Fruit fly (Drosophila melanogaster) whole organism, prepupa: Measurements from ENCODE around the gene CG3071.

Experiments
- Blimp-1 ChIP-seq: fragments of 200-800 bp; sonication (Bioruptor generic); optimal IDR thresholded peaks from 3 replicates; lab custom pipeline; 2017; ENCODE audit warnings: missing biosample characterization, missing genetic modification characterization, mild to moderate bottlenecking, moderate library complexity, missing genetic modification reagents
- CG10631 ChIP-seq: fragments of 200-800 bp; sonication (Bioruptor generic); optimal IDR thresholded peaks from 2 replicates; lab custom pipeline; 2016; ENCODE audit warnings: missing biosample characterization, missing genetic modification characterization
- CG10669 ChIP-seq: fragments of 200-800 bp; sonication (Bioruptor generic); optimal IDR thresholded peaks from 3 replicates; lab custom pipeline; 2018; ENCODE audit warnings: missing biosample characterization, mild to moderate bottlenecking, missing genetic modification characterization, moderate library complexity
- CG11294 ChIP-seq: fragments of 200-800 bp; sonication (Bioruptor generic); IDR thresholded peaks from 2 replicates; pipeline ENCODE4 v1.3.6; 2022; ENCODE audit warnings: missing biosample characterization, missing genetic modification characterization
- CG11762 ChIP-seq: fragments of 200-800 bp; sonication (Bioruptor generic); optimal IDR thresholded peaks from 3 replicates; lab custom pipeline; 2016; ENCODE audit warnings: missing biosample characterization, missing genetic modification characterization; ENCODE audit not compliant: insufficient read depth
- CG11902 ChIP-seq: fragments of 200-800 bp; sonication (Bioruptor generic); optimal IDR thresholded peaks from 3 replicates; lab custom pipeline; 2016; ENCODE audit warnings: missing biosample characterization, missing genetic modification characterization
- CG1621 ChIP-seq: fragments of 200-800 bp; sonication (Bioruptor generic); optimal IDR thresholded peaks from 3 replicates; lab custom pipeline; 2018; ENCODE audit warnings: missing biosample characterization, mild to moderate bottlenecking, missing genetic modification characterization
- CG16779 ChIP-seq: fragments of 200-800 bp; sonication (Bioruptor generic); optimal IDR thresholded peaks from 3 replicates; lab custom pipeline; 2017; ENCODE audit warnings: missing biosample characterization, mild to moderate bottlenecking, missing genetic modification characterization
- CG3032 ChIP-seq: fragments of 200-800 bp; optimal IDR thresholded peaks from 2 replicates; lab custom pipeline; 2019; ENCODE audit warnings: missing biosample characterization, mild to moderate bottlenecking, missing genetic modification characterization, moderate library complexity
- CG31627 ChIP-seq: fragments of 200-800 bp; sonication (Bioruptor generic); optimal IDR thresholded peaks from 3 replicates; lab custom pipeline; 2016; ENCODE audit warnings: missing biosample characterization, missing genetic modification characterization
- CG32006 ChIP-seq: fragments of 200-800 bp; sonication (Bioruptor generic); optimal IDR thresholded peaks from 3 replicates; lab custom pipeline; 2017; ENCODE audit warnings: missing biosample characterization, mild to moderate bottlenecking, missing genetic modification characterization
- CG3919 ChIP-seq: fragments of 200-800 bp; sonication (Bioruptor generic); optimal IDR thresholded peaks from 3 replicates; lab custom pipeline; 2016; ENCODE audit warnings: missing biosample characterization, missing genetic modification characterization
- CG4318 ChIP-seq: fragments of 200-800 bp; sonication (Bioruptor generic); optimal IDR thresholded peaks from 3 replicates; lab custom pipeline; 2017; ENCODE audit warnings: missing biosample characterization, mild to moderate bottlenecking, missing genetic modification characterization
- CG6854 ChIP-seq: fragments of 200-800 bp; sonication (Bioruptor generic); optimal IDR thresholded peaks from 2 replicates; lab custom pipeline; 2017; ENCODE audit warnings: missing biosample characterization, mild to moderate bottlenecking, missing genetic modification characterization
- CG7368 ChIP-seq: fragments of 200-800 bp; sonication (Bioruptor generic); optimal IDR thresholded peaks from 3 replicates; lab custom pipeline; 2016; ENCODE audit warnings: missing biosample characterization, missing genetic modification characterization
- CG8119 ChIP-seq: fragments of 200-800 bp; sonication (Bioruptor generic); IDR thresholded peaks from 3 replicates; pipeline ENCODE4 v1.3.6; 2022; ENCODE audit warnings: missing biosample characterization, missing genetic modification characterization
- CG8319 ChIP-seq: fragments of 200-800 bp; sonication (Bioruptor generic); optimal IDR thresholded peaks from 3 replicates; lab custom pipeline; 2016; ENCODE audit warnings: missing biosample characterization, missing genetic modification characterization
- CG8632 ChIP-seq: fragments of 200-800 bp; sonication (Bioruptor generic); optimal IDR thresholded peaks from 3 replicates; lab custom pipeline; 2016; ENCODE audit warnings: missing biosample characterization, missing genetic modification characterization
- CG9139 ChIP-seq: fragments of 200-800 bp; sonication (Bioruptor generic); optimal IDR thresholded peaks from 3 replicates; lab custom pipeline; 2017; ENCODE audit warnings: missing biosample characterization, mild to moderate bottlenecking, missing genetic modification characterization
- Eip75B ChIP-seq: fragments of 200-800 bp; sonication (Bioruptor generic); optimal IDR thresholded peaks from 3 replicates; lab custom pipeline; 2016; ENCODE audit warnings: missing biosample characterization, missing genetic modification characterization
- Eip78C ChIP-seq: fragments of 200-800 bp; sonication (Bioruptor generic); peaks from one replicate; lab custom pipeline; 2016; ENCODE audit warnings: missing biosample characterization, missing genetic modification characterization
- Eip93F ChIP-seq: fragments of 200-800 bp; sonication (Bioruptor generic); optimal IDR thresholded peaks from 2 replicates; lab custom pipeline; 2016; ENCODE audit warnings: missing biosample characterization, mild to moderate bottlenecking, missing genetic modification characterization
- Ets21C ChIP-seq: fragments of 200-800 bp; sonication (Bioruptor generic); optimal IDR thresholded peaks from 3 replicates; lab custom pipeline; 2016; ENCODE audit warnings: missing biosample characterization, missing genetic modification characterization
- Ets96B ChIP-seq: fragments of 200-800 bp; optimal IDR thresholded peaks from 2 replicates; lab custom pipeline; 2019; ENCODE audit warnings: missing biosample characterization, mild to moderate bottlenecking, missing genetic modification characterization, moderate library complexity
- Gug ChIP-seq: fragments of 200-800 bp; sonication (Bioruptor generic); IDR thresholded peaks from 2 replicates; pipeline ENCODE4 v1.3.6; 2022; ENCODE audit warnings: missing biosample characterization, missing genetic modification characterization
- Hr39 ChIP-seq: fragments of 200-800 bp; sonication (Bioruptor generic); optimal IDR thresholded peaks from 2 replicates; lab custom pipeline; 2016; ENCODE audit warnings: missing biosample characterization, missing genetic modification characterization
- Hr4 ChIP-seq: fragments of 200-800 bp; sonication (Bioruptor generic); optimal IDR thresholded peaks from 3 replicates; lab custom pipeline; 2016; ENCODE audit warnings: missing biosample characterization, missing genetic modification characterization
- Met ChIP-seq: fragments of 200-800 bp; sonication (Bioruptor generic); optimal IDR thresholded peaks from 3 replicates; lab custom pipeline; 2016; ENCODE audit warnings: missing biosample characterization, missing genetic modification characterization
- OdsH ChIP-seq: fragments of 200-800 bp; sonication (Bioruptor generic); optimal IDR thresholded peaks from 3 replicates; lab custom pipeline; 2016; ENCODE audit warnings: missing biosample characterization, missing genetic modification characterization
- Sox14 ChIP-seq: fragments of 200-800 bp; sonication (Bioruptor generic); optimal IDR thresholded peaks from 3 replicates; lab custom pipeline; 2016; ENCODE audit warnings: missing biosample characterization, missing genetic modification characterization
- achi ChIP-seq: fragments of 200-800 bp; sonication (Bioruptor generic); optimal IDR thresholded peaks from 3 replicates; lab custom pipeline; 2016; ENCODE audit warnings: missing biosample characterization, missing genetic modification characterization
- acj6 ChIP-seq: fragments of 200-800 bp; sonication (Bioruptor generic); optimal IDR thresholded peaks from 3 replicates; lab custom pipeline; 2016; ENCODE audit warnings: missing biosample characterization, missing genetic modification characterization
- dac ChIP-seq: fragments of 200-800 bp; sonication (Bioruptor generic); optimal IDR thresholded peaks from 2 replicates; lab custom pipeline; 2017; ENCODE audit warnings: missing biosample characterization, mild to moderate bottlenecking, missing genetic modification characterization
- dsx ChIP-seq: fragments of 200-800 bp; optimal IDR thresholded peaks from 3 replicates; lab custom pipeline; 2019; ENCODE audit warnings: missing biosample characterization, mild to moderate bottlenecking, missing genetic modification characterization, moderate library complexity; ENCODE audit not compliant: poor library complexity, severe bottlenecking
- eg ChIP-seq: fragments of 200-800 bp; sonication (Bioruptor generic); IDR thresholded peaks from 3 replicates; pipeline ENCODE4 v1.3.6; 2022; ENCODE audit warnings: missing biosample characterization, missing genetic modification characterization
- esn ChIP-seq: fragments of 200-800 bp; sonication (Bioruptor generic); optimal IDR thresholded peaks from 2 replicates; lab custom pipeline; 2016; ENCODE audit warnings: missing biosample characterization, mild to moderate bottlenecking, missing genetic modification characterization, moderate library complexity
- lz ChIP-seq: fragments of 200-800 bp; sonication (Bioruptor generic); optimal IDR thresholded peaks from 3 replicates; lab custom pipeline; 2016; ENCODE audit warnings: missing biosample characterization, missing genetic modification characterization
- pdm3 ChIP-seq: fragments of 200-800 bp; sonication (Bioruptor generic); optimal IDR thresholded peaks from 3 replicates; lab custom pipeline; 2016; ENCODE audit warnings: missing biosample characterization, missing genetic modification characterization
- ss ChIP-seq, 2 experiments: fragments of 200-800 bp; sonication (Bioruptor generic); optimal IDR thresholded peaks; 2 replicates in 1 of 2; 3 replicates in 1 of 2; lab custom pipeline; 2017 to 2018; ENCODE audit warnings: mild to moderate bottlenecking in 2 of 2, missing biosample characterization in 2 of 2, missing genetic modification characterization in 2 of 2, moderate library complexity in 1 of 2
- svp ChIP-seq: fragments of 200-800 bp; sonication (Bioruptor generic); peaks from one replicate; lab custom pipeline; 2016; ENCODE audit warnings: missing biosample characterization, missing genetic modification characterization
- topi ChIP-seq: fragments of 200-800 bp; sonication (Bioruptor generic); optimal IDR thresholded peaks from 3 replicates; lab custom pipeline; 2016; ENCODE audit warnings: missing biosample characterization, missing genetic modification characterization
- vri ChIP-seq: fragments of 200-800 bp; sonication (Bioruptor generic); optimal IDR thresholded peaks from 3 replicates; lab custom pipeline; 2016; ENCODE audit warnings: missing biosample characterization, mild to moderate bottlenecking, missing genetic modification characterization

Gene CG3071

dm6 chrX:2306307-2306706, 43.7 kb downstream of the CG3071 start (continued):
- TF ChIP-seq Eip78C (GFP tag; lab: Kevin White, UChicago) (peak; percentile 92), OdsH (GFP tag; lab: Kevin White, UChicago) (peak; percentile 82), CG7368 (peak; percentile 74), ss (GFP tag; optimal IDR thresholded peaks at IDR 0.05; lab: Kevin White, UChicago) (peak; percentile 12 to 40), svp (GFP tag; lab: Kevin White, UChicago) (peak; percentile 72), CG8319 (GFP tag; lab: Kevin White, UChicago) (peak; percentile 55), CG4318 (GFP tag; lab: Kevin White, UChicago) (peak; percentile 64), lz (peak; percentile 81), Eip93F (GFP tag; lab: Kevin White, UChicago) (peak; percentile 33), CG10631 (GFP tag; lab: Kevin White, UChicago) (peak; percentile 82), Met (GFP tag; lab: Kevin White, UChicago) (peak; percentile 88), achi (GFP tag; lab: Kevin White, UChicago) (peak; percentile 74), Eip75B (GFP tag; lab: Kevin White, UChicago) (peak; percentile 75), CG1621 (tag; lab: Kevin White, UChicago) (peak; percentile 42), eg (GFP tag; lab: Robert Waterston, UW) (peak; percentile 17; the same call in 2 of the 3 replicates), CG9139 (GFP tag; lab: Kevin White, UChicago) (no peak), acj6 (GFP tag; lab: Kevin White, UChicago) (peak; percentile 77), vri (GFP tag; lab: Kevin White, UChicago) (peak; percentile 49), Blimp-1 (GFP tag; lab: Kevin White, UChicago) (peak; percentile 54)

- TF ChIP-seq CG1621 (tag; lab: Kevin White, UChicago) = no peak
- TF ChIP-seq CG8632 (GFP tag; lab: Kevin White, UChicago) = no peak
- TF ChIP-seq Hr4 (GFP tag; lab: Kevin White, UChicago) = no peak
- no peak for TF ChIP-seq Eip78C (GFP tag; lab: Kevin White, UChicago)
- TF ChIP-seq dsx (GFP tag; lab: Kevin White, UChicago) = no peak
- TF ChIP-seq pdm3 (GFP tag; lab: Kevin White, UChicago) = no peak
- no peak for TF ChIP-seq CG8119 (GFP tag; lab: Robert Waterston, UW)
- TF ChIP-seq Ets21C (GFP tag; lab: Kevin White, UChicago) = no peak
- no peak for TF ChIP-seq vri (GFP tag; lab: Kevin White, UChicago)
- TF ChIP-seq CG8319 (GFP tag; lab: Kevin White, UChicago) = no peak
- TF ChIP-seq Eip75B (GFP tag; lab: Kevin White, UChicago) = no peak
- TF ChIP-seq CG16779 (tag; lab: Kevin White, UChicago) = no peak
- no peak for TF ChIP-seq achi (GFP tag; lab: Kevin White, UChicago)
- no peak for TF ChIP-seq Sox14 (GFP tag; lab: Kevin White, UChicago)
- TF ChIP-seq CG10631 (GFP tag; lab: Kevin White, UChicago) = no peak
- no peak for TF ChIP-seq ss (GFP tag; optimal IDR thresholded peaks at IDR 0.05; lab: Kevin White, UChicago)
Observed at dm6 chrX:2306760-2307159, 44.1 kb downstream of the CG3071 start.

dm6 chrX:2307564-2307963, 44.9 kb downstream of the CG3071 start:
- TF ChIP-seq Ets96B (tag; lab: Kevin White, UChicago) (peak; percentile 1), acj6 (GFP tag; lab: Kevin White, UChicago) (no peak), ss (GFP tag; optimal IDR thresholded peaks at IDR 0.05; lab: Kevin White, UChicago) (peak; percentile 13 to 45), CG3919 (no peak), CG32006 (GFP tag; lab: Kevin White, UChicago) (peak; percentile 6), CG3032 (tag; lab: Kevin White, UChicago) (peak; percentile 15), Gug (no peak), CG1621 (tag; lab: Kevin White, UChicago) (peak; percentile 33), dsx (GFP tag; lab: Kevin White, UChicago) (peak; percentile 46)

dm6 chrX:2308403-2308965, 45.8 kb downstream of the CG3071 start:
- TF ChIP-seq CG8632 (GFP tag; lab: Kevin White, UChicago) (no peak), topi (GFP tag; lab: Kevin White, UChicago) (peak; percentile 17), Hr39 (GFP tag; lab: Kevin White, UChicago) (peak; percentile 13), Gug (no peak), CG11294 (GFP tag; lab: Robert Waterston, UW) (no peak), CG11902 (GFP tag; lab: Kevin White, UChicago) (no peak), Ets21C (GFP tag; lab: Kevin White, UChicago) (no peak), Sox14 (GFP tag; lab: Kevin White, UChicago) (peak; percentile 29), CG31627 (GFP tag; lab: Kevin White, UChicago) (no peak), esn (GFP tag; lab: Kevin White, UChicago) (peak; percentile 13), CG32006 (GFP tag; lab: Kevin White, UChicago) (no peak), dac (GFP tag; lab: Kevin White, UChicago) (no peak), acj6 (GFP tag; lab: Kevin White, UChicago) (no peak), CG11762 (GFP tag; lab: Kevin White, UChicago) (no peak), Met (GFP tag; lab: Kevin White, UChicago) (peak; percentile 23), svp (GFP tag; lab: Kevin White, UChicago) (peak; percentile 64), CG1621 (tag; lab: Kevin White, UChicago) (no peak), CG7368 (no peak), CG10669 (GFP tag; lab: Kevin White, UChicago) (no peak), CG6854 (GFP tag; lab: Kevin White, UChicago) (no peak)
